Fruit fly (Drosophila melanogaster) whole organism, prepupa: ENCODE data around the gene Ama.

Experiments used
- Blimp-1 ChIP-seq: fragments of 200-800 bp; sonication (Bioruptor generic); optimal IDR thresholded peaks from 3 replicates; lab custom pipeline; 2017; ENCODE audit warnings: missing biosample characterization, missing genetic modification characterization, mild to moderate bottlenecking, moderate library complexity, missing genetic modification reagents
- CG10631 ChIP-seq: fragments of 200-800 bp; sonication (Bioruptor generic); optimal IDR thresholded peaks from 2 replicates; lab custom pipeline; 2016; ENCODE audit warnings: missing biosample characterization, missing genetic modification characterization
- CG10669 ChIP-seq: fragments of 200-800 bp; sonication (Bioruptor generic); optimal IDR thresholded peaks from 3 replicates; lab custom pipeline; 2018; ENCODE audit warnings: missing biosample characterization, mild to moderate bottlenecking, missing genetic modification characterization, moderate library complexity
- CG11294 ChIP-seq: fragments of 200-800 bp; sonication (Bioruptor generic); IDR thresholded peaks from 2 replicates; pipeline ENCODE4 v1.3.6; 2022; ENCODE audit warnings: missing biosample characterization, missing genetic modification characterization
- CG11762 ChIP-seq: fragments of 200-800 bp; sonication (Bioruptor generic); optimal IDR thresholded peaks from 3 replicates; lab custom pipeline; 2016; ENCODE audit warnings: missing biosample characterization, missing genetic modification characterization; ENCODE audit not compliant: insufficient read depth
- CG15336 ChIP-seq: fragments of 200-800 bp; sonication (Bioruptor generic); IDR thresholded peaks from 2 replicates; pipeline ENCODE4 v1.3.6; 2022; ENCODE audit warnings: missing biosample characterization, missing genetic modification characterization
- CG16779 ChIP-seq: fragments of 200-800 bp; sonication (Bioruptor generic); optimal IDR thresholded peaks from 3 replicates; lab custom pipeline; 2017; ENCODE audit warnings: missing biosample characterization, mild to moderate bottlenecking, missing genetic modification characterization
- CG3032 ChIP-seq: fragments of 200-800 bp; optimal IDR thresholded peaks from 2 replicates; lab custom pipeline; 2019; ENCODE audit warnings: missing biosample characterization, mild to moderate bottlenecking, missing genetic modification characterization, moderate library complexity
- CG31627 ChIP-seq: fragments of 200-800 bp; sonication (Bioruptor generic); optimal IDR thresholded peaks from 3 replicates; lab custom pipeline; 2016; ENCODE audit warnings: missing biosample characterization, missing genetic modification characterization
- CG32006 ChIP-seq: fragments of 200-800 bp; sonication (Bioruptor generic); optimal IDR thresholded peaks from 3 replicates; lab custom pipeline; 2017; ENCODE audit warnings: missing biosample characterization, mild to moderate bottlenecking, missing genetic modification characterization
- CG34406 ChIP-seq: fragments of 200-800 bp; sonication (Bioruptor generic); optimal IDR thresholded peaks from 3 replicates; lab custom pipeline; 2016; ENCODE audit warnings: missing biosample characterization, missing genetic modification characterization
- CG3919 ChIP-seq: fragments of 200-800 bp; sonication (Bioruptor generic); optimal IDR thresholded peaks from 3 replicates; lab custom pipeline; 2016; ENCODE audit warnings: missing biosample characterization, missing genetic modification characterization
- CG4318 ChIP-seq: fragments of 200-800 bp; sonication (Bioruptor generic); optimal IDR thresholded peaks from 3 replicates; lab custom pipeline; 2017; ENCODE audit warnings: missing biosample characterization, mild to moderate bottlenecking, missing genetic modification characterization
- CG6163 ChIP-seq: fragments of 200-800 bp; sonication (Bioruptor generic); IDR thresholded peaks from 3 replicates; pipeline ENCODE4 v1.3.6; 2022; ENCODE audit warnings: missing biosample characterization, missing genetic modification characterization
- CG6276 ChIP-seq: fragments of 200-800 bp; sonication (Bioruptor generic); optimal IDR thresholded peaks from 2 replicates; lab custom pipeline; 2017; ENCODE audit warnings: missing biosample characterization, mild to moderate bottlenecking, missing genetic modification characterization
- CG6792 ChIP-seq: fragments of 200-800 bp; sonication (Bioruptor generic); optimal IDR thresholded peaks from 3 replicates; lab custom pipeline; 2016; ENCODE audit warnings: missing biosample characterization, missing genetic modification characterization
- CG6854 ChIP-seq: fragments of 200-800 bp; sonication (Bioruptor generic); optimal IDR thresholded peaks from 2 replicates; lab custom pipeline; 2017; ENCODE audit warnings: missing biosample characterization, mild to moderate bottlenecking, missing genetic modification characterization
- CG8119 ChIP-seq: fragments of 200-800 bp; sonication (Bioruptor generic); IDR thresholded peaks from 3 replicates; pipeline ENCODE4 v1.3.6; 2022; ENCODE audit warnings: missing biosample characterization, missing genetic modification characterization
- CG8319 ChIP-seq: fragments of 200-800 bp; sonication (Bioruptor generic); optimal IDR thresholded peaks from 3 replicates; lab custom pipeline; 2016; ENCODE audit warnings: missing biosample characterization, missing genetic modification characterization
- CG8632 ChIP-seq: fragments of 200-800 bp; sonication (Bioruptor generic); optimal IDR thresholded peaks from 3 replicates; lab custom pipeline; 2016; ENCODE audit warnings: missing biosample characterization, missing genetic modification characterization
- CG9139 ChIP-seq: fragments of 200-800 bp; sonication (Bioruptor generic); optimal IDR thresholded peaks from 3 replicates; lab custom pipeline; 2017; ENCODE audit warnings: missing biosample characterization, mild to moderate bottlenecking, missing genetic modification characterization
- Eip75B ChIP-seq: fragments of 200-800 bp; sonication (Bioruptor generic); optimal IDR thresholded peaks from 3 replicates; lab custom pipeline; 2016; ENCODE audit warnings: missing biosample characterization, missing genetic modification characterization
- Eip78C ChIP-seq: fragments of 200-800 bp; sonication (Bioruptor generic); peaks from one replicate; lab custom pipeline; 2016; ENCODE audit warnings: missing biosample characterization, missing genetic modification characterization
- Eip93F ChIP-seq: fragments of 200-800 bp; sonication (Bioruptor generic); optimal IDR thresholded peaks from 2 replicates; lab custom pipeline; 2016; ENCODE audit warnings: missing biosample characterization, mild to moderate bottlenecking, missing genetic modification characterization
- Ets96B ChIP-seq: fragments of 200-800 bp; optimal IDR thresholded peaks from 2 replicates; lab custom pipeline; 2019; ENCODE audit warnings: missing biosample characterization, mild to moderate bottlenecking, missing genetic modification characterization, moderate library complexity
- Gug ChIP-seq: fragments of 200-800 bp; sonication (Bioruptor generic); IDR thresholded peaks from 2 replicates; pipeline ENCODE4 v1.3.6; 2022; ENCODE audit warnings: missing biosample characterization, missing genetic modification characterization
- Hr38 ChIP-seq: sonication (Bioruptor generic); optimal IDR thresholded peaks from 2 replicates; lab custom pipeline; 2016; ENCODE audit warnings: missing biosample characterization, missing genetic modification characterization
- Hr39 ChIP-seq: fragments of 200-800 bp; sonication (Bioruptor generic); optimal IDR thresholded peaks from 2 replicates; lab custom pipeline; 2016; ENCODE audit warnings: missing biosample characterization, missing genetic modification characterization
- Hr4 ChIP-seq: fragments of 200-800 bp; sonication (Bioruptor generic); optimal IDR thresholded peaks from 3 replicates; lab custom pipeline; 2016; ENCODE audit warnings: missing biosample characterization, missing genetic modification characterization
- Lpt ChIP-seq: fragments of 200-800 bp; sonication (Bioruptor generic); optimal IDR thresholded peaks from 3 replicates; lab custom pipeline; 2016; ENCODE audit warnings: missing biosample characterization, missing genetic modification characterization
- Met ChIP-seq: fragments of 200-800 bp; sonication (Bioruptor generic); optimal IDR thresholded peaks from 3 replicates; lab custom pipeline; 2016; ENCODE audit warnings: missing biosample characterization, missing genetic modification characterization
- OdsH ChIP-seq: fragments of 200-800 bp; sonication (Bioruptor generic); optimal IDR thresholded peaks from 3 replicates; lab custom pipeline; 2016; ENCODE audit warnings: missing biosample characterization, missing genetic modification characterization
- Smox ChIP-seq: fragments of 200-800 bp; sonication (Bioruptor generic); optimal IDR thresholded peaks from 3 replicates; lab custom pipeline; 2016; ENCODE audit warnings: missing biosample characterization, missing genetic modification characterization
- Sox102F ChIP-seq: fragments of 200-800 bp; sonication (Bioruptor generic); optimal IDR thresholded peaks from 2 replicates; lab custom pipeline; 2016; ENCODE audit warnings: missing biosample characterization, mild to moderate bottlenecking, missing genetic modification characterization
- Sox14 ChIP-seq: fragments of 200-800 bp; sonication (Bioruptor generic); optimal IDR thresholded peaks from 3 replicates; lab custom pipeline; 2016; ENCODE audit warnings: missing biosample characterization, missing genetic modification characterization
- Sox15 ChIP-seq: fragments of 200-800 bp; sonication (Bioruptor generic); optimal IDR thresholded peaks from 3 replicates; lab custom pipeline; 2016; ENCODE audit warnings: missing biosample characterization, missing genetic modification characterization
- achi ChIP-seq: fragments of 200-800 bp; sonication (Bioruptor generic); optimal IDR thresholded peaks from 3 replicates; lab custom pipeline; 2016; ENCODE audit warnings: missing biosample characterization, missing genetic modification characterization
- acj6 ChIP-seq: fragments of 200-800 bp; sonication (Bioruptor generic); optimal IDR thresholded peaks from 3 replicates; lab custom pipeline; 2016; ENCODE audit warnings: missing biosample characterization, missing genetic modification characterization
- cyc ChIP-seq: fragments of 200-800 bp; sonication (Bioruptor generic); optimal IDR thresholded peaks from 3 replicates; lab custom pipeline; 2016; ENCODE audit warnings: missing biosample characterization, missing genetic modification characterization
- dac ChIP-seq: fragments of 200-800 bp; sonication (Bioruptor generic); optimal IDR thresholded peaks from 2 replicates; lab custom pipeline; 2017; ENCODE audit warnings: missing biosample characterization, mild to moderate bottlenecking, missing genetic modification characterization
- eg ChIP-seq: fragments of 200-800 bp; sonication (Bioruptor generic); IDR thresholded peaks from 3 replicates; pipeline ENCODE4 v1.3.6; 2022; ENCODE audit warnings: missing biosample characterization, missing genetic modification characterization
- fd59A ChIP-seq: fragments of 200-800 bp; sonication (Bioruptor generic); optimal IDR thresholded peaks from 2 replicates; lab custom pipeline; 2017; ENCODE audit warnings: missing biosample characterization, mild to moderate bottlenecking, missing genetic modification characterization, missing genetic modification reagents
- fd85E ChIP-seq: fragments of 200-800 bp; sonication (Bioruptor generic); optimal IDR thresholded peaks from 3 replicates; lab custom pipeline; 2016; ENCODE audit warnings: missing biosample characterization, missing genetic modification characterization
- fkh ChIP-seq: fragments of 200-800 bp; sonication (Bioruptor generic); optimal IDR thresholded peaks from 3 replicates; lab custom pipeline; 2017; ENCODE audit warnings: missing biosample characterization, mild to moderate bottlenecking, missing genetic modification characterization, moderate library complexity
- lz ChIP-seq: fragments of 200-800 bp; sonication (Bioruptor generic); optimal IDR thresholded peaks from 3 replicates; lab custom pipeline; 2016; ENCODE audit warnings: missing biosample characterization, missing genetic modification characterization
- net ChIP-seq: fragments of 200-800 bp; sonication (Bioruptor generic); optimal IDR thresholded peaks from 3 replicates; lab custom pipeline; 2016; ENCODE audit warnings: missing biosample characterization, missing genetic modification characterization
- pdm3 ChIP-seq: fragments of 200-800 bp; sonication (Bioruptor generic); optimal IDR thresholded peaks from 3 replicates; lab custom pipeline; 2016; ENCODE audit warnings: missing biosample characterization, missing genetic modification characterization
- salr ChIP-seq, 2 experiments: fragments of 200-800 bp; sonication (Bioruptor generic); optimal IDR thresholded peaks; 3 replicates each; lab custom pipeline; 2016 to 2018; ENCODE audit warnings: missing biosample characterization in 2 of 2, missing genetic modification characterization in 2 of 2, mild to moderate bottlenecking in 1 of 2
- spab ChIP-seq: fragments of 200-800 bp; sonication (Bioruptor generic); optimal IDR thresholded peaks from 2 replicates; lab custom pipeline; 2017; ENCODE audit warnings: missing biosample characterization, mild to moderate bottlenecking, missing genetic modification characterization, missing genetic modification reagents
- ss ChIP-seq, 2 experiments: fragments of 200-800 bp; sonication (Bioruptor generic); optimal IDR thresholded peaks; 2 replicates in 1 of 2; 3 replicates in 1 of 2; lab custom pipeline; 2017 to 2018; ENCODE audit warnings: mild to moderate bottlenecking in 2 of 2, missing biosample characterization in 2 of 2, missing genetic modification characterization in 2 of 2, moderate library complexity in 1 of 2
- vri ChIP-seq: fragments of 200-800 bp; sonication (Bioruptor generic); optimal IDR thresholded peaks from 3 replicates; lab custom pipeline; 2016; ENCODE audit warnings: missing biosample characterization, mild to moderate bottlenecking, missing genetic modification characterization

Ama gene

dm6 chr3R:6812107-6812875 lies 49.9 kb downstream of the Ama start:
- TF ChIP-seq CG10631 (GFP tag; lab: Kevin White, UChicago) (peak; percentile 48), Sox14 (peak; percentile 48), CG3919 (GFP tag; lab: Kevin White, UChicago) (peak; percentile 49), CG8319 (no peak), CG9139 (GFP tag; lab: Kevin White, UChicago) (no peak), CG6854 (GFP tag; lab: Kevin White, UChicago) (peak; percentile 15), fd59A (GFP tag; lab: Kevin White, UChicago) (peak; percentile 36), pdm3 (GFP tag; lab: Kevin White, UChicago) (no peak), CG11294 (GFP tag; lab: Robert Waterston, UW) (no peak), CG8632 (peak; percentile 18), eg (GFP tag; lab: Robert Waterston, UW) (no peak), CG15336 (GFP tag; lab: Robert Waterston, UW) (no peak), Ets96B (peak; percentile 15), Eip78C (GFP tag; lab: Kevin White, UChicago) (peak; percentile 77), Sox102F (GFP tag; lab: Kevin White, UChicago) (peak; percentile 56), salr (GFP tag; optimal IDR thresholded peaks at IDR 0.05; lab: Kevin White, UChicago) (no peak), Hr39 (GFP tag; lab: Kevin White, UChicago) (peak; percentile 53), CG6792 (GFP tag; lab: Kevin White, UChicago) (no peak), CG6276 (no peak), cyc (GFP tag; lab: Kevin White, UChicago) (peak; percentile 57), lz (GFP tag; lab: Kevin White, UChicago) (peak; percentile 41), CG8119 (no peak), Gug (no peak), Hr4 (GFP tag; lab: Kevin White, UChicago) (no peak), OdsH (GFP tag; lab: Kevin White, UChicago) (peak; percentile 46), Blimp-1 (no peak), Eip93F (no peak), CG3032 (tag; lab: Kevin White, UChicago) (peak; percentile 4), CG4318 (GFP tag; lab: Kevin White, UChicago) (no peak), CG10669 (peak; percentile 16), achi (GFP tag; lab: Kevin White, UChicago) (peak; percentile 8), Eip75B (GFP tag; lab: Kevin White, UChicago) (peak; percentile 66), CG6163 (GFP tag; lab: Robert Waterston, UW) (no peak), fkh (GFP tag; lab: Kevin White, UChicago) (no peak), net (GFP tag; lab: Kevin White, UChicago) (no peak), CG16779 (no peak), Sox15 (GFP tag; lab: Kevin White, UChicago) (peak; percentile 3), CG32006 (GFP tag; lab: Kevin White, UChicago) (no peak), Lpt (GFP tag; lab: Kevin White, UChicago) (no peak), fd85E (GFP tag; lab: Kevin White, UChicago) (peak; percentile 27), CG31627 (peak; percentile 53), spab (GFP tag; lab: Kevin White, UChicago) (peak; percentile 35), Smox (peak; percentile 44), Met (GFP tag; lab: Kevin White, UChicago) (peak; percentile 58), CG11762 (peak; percentile 14), CG34406 (GFP tag; lab: Kevin White, UChicago) (no peak), vri (GFP tag; lab: Kevin White, UChicago) (peak; percentile 31), dac (no peak), Hr38 (no peak), ss (GFP tag; optimal IDR thresholded peaks at IDR 0.05; lab: Kevin White, UChicago) (peak; percentile 26 to 43), acj6 (GFP tag; lab: Kevin White, UChicago) (peak; percentile 45)
